Worm (Caenorhabditis elegans): Measurements from ENCODE around the gene smvt-1.

Gene smvt-1

DNA sequence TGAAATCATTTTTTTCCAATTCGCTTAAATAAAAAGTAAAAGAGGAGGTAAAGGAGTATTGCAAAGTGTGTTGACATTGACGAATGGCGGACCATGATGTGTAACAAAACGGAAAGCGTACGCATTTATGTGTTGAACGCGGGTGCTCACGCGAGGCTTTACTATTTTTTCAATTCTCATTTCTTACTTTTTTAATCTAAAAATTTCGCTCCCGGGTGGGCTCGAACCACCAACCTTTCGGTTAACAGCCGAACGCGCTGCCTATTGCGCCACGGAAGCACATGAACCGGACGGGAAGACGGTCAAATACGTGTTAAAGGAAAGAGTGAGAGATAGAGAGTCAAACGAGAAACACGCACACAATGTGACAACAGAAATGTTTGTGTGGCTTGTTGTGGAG is 538 bp upstream of the smvt-1 start (continued):
- TF ChIP-seq snpc-4 (GFP tag; optimal IDR thresholded peaks at IDR 0.05), result peak; percentile 56
- TF ChIP-seq snpc-4 (tag; optimal IDR thresholded peaks at IDR 0.05), result peak in 3 of 4 experiments; percentile 62 to 77 (median 73)
- TF ChIP-seq F22D6.2 (tag; optimal IDR thresholded peaks at IDR 0.05), result peak; percentile 45
- TF ChIP-seq ztf-6 (GFP tag; IDR thresholded peaks at IDR 0.05), result 0 out of 2 replicates have a peak, but pooled peaks have one; percentile 20
- peak; percentile 60 for TF ChIP-seq F52B5.7 (tag; optimal IDR thresholded peaks at IDR 0.05)
- TF ChIP-seq mes-4 (tag; optimal IDR thresholded peaks at IDR 0.05), result peak; percentile 66
- peak; percentile 40 for TF ChIP-seq ceh-79 (tag; optimal IDR thresholded peaks at IDR 0.05)
- TF ChIP-seq lin-40 (tag; optimal IDR thresholded peaks at IDR 0.05), result peak; percentile 81
- TF ChIP-seq egl-18 (GFP tag; IDR thresholded peaks at IDR 0.05), result 0 out of 2 replicates have a peak, but pooled peaks have one; percentile 5
- peak; percentile 68; the same call in 1 of the 2 replicates for TF ChIP-seq nfyb-1 (GFP tag; IDR thresholded peaks at IDR 0.05)
- TF ChIP-seq sea-2 (GFP tag; IDR thresholded peaks at IDR 0.05), result 0 out of 2 replicates have a peak, but pooled peaks have one; percentile 53
- TF ChIP-seq ztf-3 (GFP tag; optimal IDR thresholded peaks at IDR 0.05), result no peak
- peak; percentile 82 for TF ChIP-seq ZK185.1 (tag; optimal IDR thresholded peaks at IDR 0.05; ENCODE audit: poor library complexity, severe bottlenecking)
- TF ChIP-seq F55B11.4 (tag; optimal IDR thresholded peaks at IDR 0.05; ENCODE audit: borderline replicate concordance, insufficient read depth), result no peak
- peak; percentile 59 for TF ChIP-seq attf-5 (GFP tag; optimal IDR thresholded peaks at IDR 0.05)
- TF ChIP-seq rpc-1 (optimal IDR thresholded peaks at IDR 0.05), result peak; percentile 81
- TF ChIP-seq rpc-1 (tag; optimal IDR thresholded peaks at IDR 0.05), result peak; percentile 88
- TF ChIP-seq Y79H2A.3 (GFP tag; conservative IDR thresholded peaks at IDR 0.05), result no peak
- TF ChIP-seq mcd-1 (GFP tag; IDR thresholded peaks at IDR 0.05), result peak; percentile 54; the same call in 1 of the 2 replicates
- peak; percentile 34 for TF ChIP-seq snpc-3.4 (tag; optimal IDR thresholded peaks at IDR 0.05)
- peak; percentile 63 for TF ChIP-seq hlh-12 (tag; optimal IDR thresholded peaks at IDR 0.05)
- peak; percentile 22 to 43 for TF ChIP-seq let-607 (tag; optimal IDR thresholded peaks at IDR 0.05)
- peak; percentile 76 for TF ChIP-seq madf-10 (tag; optimal IDR thresholded peaks at IDR 0.05)
- TF ChIP-seq aptf-2 (GFP tag; conservative IDR thresholded peaks at IDR 0.05), result no peak
- no peak for TF ChIP-seq ceh-100 (GFP tag; IDR thresholded peaks at IDR 0.05)
- no peak for TF ChIP-seq athp-1 (tag; optimal IDR thresholded peaks at IDR 0.05)
- peak; percentile 42 for TF ChIP-seq lin-54 (GFP tag; optimal IDR thresholded peaks at IDR 0.05)
- TF ChIP-seq F57A8.1 (GFP tag; optimal IDR thresholded peaks at IDR 0.05), result peak; percentile 59
- peak; percentile 86 for TF ChIP-seq him-1 (tag; optimal IDR thresholded peaks at IDR 0.05)
- peak; percentile 23 for TF ChIP-seq F10E7.11 (tag; optimal IDR thresholded peaks at IDR 0.05)
- TF ChIP-seq ceh-58 (GFP tag; IDR thresholded peaks at IDR 0.05), result no peak
- peak; percentile 75 for TF ChIP-seq repo-1 (tag; optimal IDR thresholded peaks at IDR 0.05)
- TF ChIP-seq F33H1.4 (GFP tag; IDR thresholded peaks at IDR 0.05), result no peak
- TF ChIP-seq K11D2.4 (GFP tag; IDR thresholded peaks at IDR 0.05), result peak; percentile 36; the same call in 1 of the 2 replicates
- no peak for TF ChIP-seq dpl-1 (GFP tag; optimal IDR thresholded peaks at IDR 0.05)
- no peak for TF ChIP-seq nfya-2 (GFP tag; IDR thresholded peaks at IDR 0.05)
- no peak for TF ChIP-seq mel-28 (tag; optimal IDR thresholded peaks at IDR 0.05; ENCODE audit: borderline replicate concordance)
- TF ChIP-seq F37B4.10 (GFP tag; IDR thresholded peaks at IDR 0.05), result 0 out of 2 replicates have a peak, but pooled peaks have one; percentile 82
- TF ChIP-seq ztf-18 (tag; optimal IDR thresholded peaks at IDR 0.05), result peak; percentile 74
- TF ChIP-seq hmg-1.2 (GFP tag; IDR thresholded peaks at IDR 0.05), result peak; percentile 74
- peak; percentile 4 to 69 for TF ChIP-seq rec-8 (tag; optimal IDR thresholded peaks at IDR 0.05)
- TF ChIP-seq ekl-4 (GFP tag; IDR thresholded peaks at IDR 0.05), result peak; percentile 30; the same call in 1 of the 2 replicates
- TF ChIP-seq ceh-27 (GFP tag; optimal IDR thresholded peaks at IDR 0.05), result peak; percentile 36
- TF ChIP-seq attf-6 (GFP tag; IDR thresholded peaks at IDR 0.05), result peak; percentile 47; the same call in 1 of the 2 replicates
- no peak for TF ChIP-seq lir-1 (GFP tag; conservative IDR thresholded peaks at IDR 0.05)
- TF ChIP-seq hsf-1 (GFP tag; IDR thresholded peaks at IDR 0.05), result no peak
- TF ChIP-seq cebp-2 (GFP tag; IDR thresholded peaks at IDR 0.05), result no peak
- peak; percentile 78; the same call in 1 of the 2 replicates for TF ChIP-seq ztf-28 (GFP tag; IDR thresholded peaks at IDR 0.05)

Measured in whole organism, young adult.